Fruit fly (Drosophila melanogaster): ENCODE results near the gene CG15012.
A peak's percentile ranks its signal among the peaks of the same experiment; 100 is the strongest.

DNA sequence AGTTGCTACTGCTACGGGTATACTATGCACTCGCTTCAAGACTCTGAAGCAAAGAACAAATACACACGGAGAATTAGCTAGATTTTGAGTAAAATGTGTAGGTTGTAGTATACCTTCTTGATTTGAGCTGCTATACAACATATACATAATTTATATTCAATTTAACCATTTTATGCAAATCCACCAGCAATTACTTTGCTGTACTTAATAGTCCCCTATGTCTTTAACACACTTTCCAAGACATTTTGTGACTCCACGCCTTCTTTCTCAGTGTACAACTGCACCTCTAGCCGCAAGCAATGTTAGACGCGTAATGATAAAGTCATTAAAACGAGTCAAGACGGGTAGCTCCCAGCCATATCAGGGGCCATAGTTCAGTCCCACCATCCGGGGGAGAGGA is 44.5 kb upstream of the CG15012 start:
- no peak for TF ChIP-seq CG13204 (GFP tag; optimal IDR thresholded peaks at IDR 0.05)
- peak; percentile 28 for TF ChIP-seq CG17806 (tag; optimal IDR thresholded peaks at IDR 0.05)
- peak; percentile 50 for TF ChIP-seq gl (tag; optimal IDR thresholded peaks at IDR 0.05)
